Worm (Caenorhabditis elegans) whole organism, midembryonic: ENCODE data around the gene R151.10.

Experiments
- flt-1 ChIP-seq: fragments of 200-800 bp; sonication (Bioruptor generic); IDR thresholded peaks from 2 replicates; pipeline ENCODE4 v1.3.6; 2022; ENCODE audit warnings: missing genetic modification characterization, missing compliant biosample characterization
- med-1 ChIP-seq: sonication (generic microtip); optimal IDR thresholded peaks from 2 replicates; lab custom pipeline; 2017; ENCODE audit warnings: missing genetic modification characterization, mild to moderate bottlenecking, missing compliant biosample characterization, antibody characterized with exemption, missing genetic modification reagents; ENCODE audit not compliant: insufficient read depth
- ref-1 ChIP-seq: fragments of 200-800 bp; sonication (Bioruptor generic); conservative IDR thresholded peaks from 2 replicates; pipeline ENCODE4 v1.3.6; 2022; ENCODE audit warnings: missing genetic modification reagents, missing genetic modification characterization, missing compliant biosample characterization
- ztf-23 ChIP-seq: fragments of 200-800 bp; sonication (Bioruptor generic); IDR thresholded peaks from 2 replicates; pipeline ENCODE4 v1.3.6; 2022; ENCODE audit warnings: missing genetic modification reagents, missing genetic modification characterization, missing compliant biosample characterization
- ztf-29 ChIP-seq: fragments of 200-800 bp; sonication (Bioruptor generic); IDR thresholded peaks from 2 replicates; pipeline ENCODE4 v1.3.6; 2022; ENCODE audit warnings: missing genetic modification reagents, missing genetic modification characterization, missing compliant biosample characterization

ce11 chrIII:7212028-7212427, 18.7 kb downstream of the R151.10 start:
- TF ChIP-seq ztf-23 (GFP tag; lab: Robert Waterston, UW) (no peak), ref-1 (GFP tag; lab: Robert Waterston, UW) (no peak), ztf-29 (GFP tag; lab: Robert Waterston, UW) (no peak), med-1 (GFP tag; lab: Kevin White, UChicago) (no peak), flt-1 (GFP tag; lab: Robert Waterston, UW) (no peak)
